Fruit fly (Drosophila melanogaster) whole organism, embryonic: ENCODE data around the gene jim.

Experiments used
- Ada2b ChIP-seq: fragments of 200-800 bp; sonication (Bioruptor generic); IDR thresholded peaks from 2 replicates; pipeline ENCODE4 v1.3.6; 2022; ENCODE audit warnings: missing biosample characterization, missing genetic modification characterization
- C15 ChIP-seq: fragments of 200-800 bp; sonication (Bioruptor generic); IDR thresholded peaks from 3 replicates; pipeline ENCODE4 v1.3.6; 2022; ENCODE audit warnings: missing biosample characterization, missing genetic modification characterization
- CG10543 ChIP-seq: fragments of 200-800 bp; sonication (Bioruptor generic); optimal IDR thresholded peaks from 3 replicates; lab custom pipeline; 2017; ENCODE audit warnings: missing biosample characterization, mild to moderate bottlenecking, missing genetic modification characterization, moderate library complexity
- CG10565 ChIP-seq: fragments of 200-800 bp; sonication (Bioruptor generic); optimal IDR thresholded peaks from 3 replicates; lab custom pipeline; 2016; ENCODE audit warnings: missing biosample characterization, mild to moderate bottlenecking, missing genetic modification characterization
- CG11093 ChIP-seq: fragments of 200-800 bp; sonication (Bioruptor generic); IDR thresholded peaks from 3 replicates; pipeline ENCODE4 v1.3.6; 2022; ENCODE audit warnings: missing biosample characterization, missing genetic modification characterization
- CG11560 ChIP-seq: fragments of 200-800 bp; sonication (Bioruptor generic); IDR thresholded peaks from 3 replicates; pipeline ENCODE4 v1.3.6; 2022; ENCODE audit warnings: missing biosample characterization, missing genetic modification characterization
- CG12659 ChIP-seq: fragments of 200-800 bp; sonication (Bioruptor generic); optimal IDR thresholded peaks from 3 replicates; lab custom pipeline; 2017; ENCODE audit warnings: mild to moderate bottlenecking, missing biosample characterization, missing genetic modification reagents, missing genetic modification characterization
- CG13894 ChIP-seq: fragments of 200-800 bp; sonication (Bioruptor generic); optimal IDR thresholded peaks from 3 replicates; lab custom pipeline; 2018; ENCODE audit warnings: missing biosample characterization, mild to moderate bottlenecking, missing genetic modification characterization, moderate library complexity
- CG1602 ChIP-seq: fragments of 200-800 bp; sonication (Bioruptor generic); optimal IDR thresholded peaks from 3 replicates; lab custom pipeline; 2016; ENCODE audit warnings: missing biosample characterization, missing genetic modification characterization
- CG16779 ChIP-seq: fragments of 200-800 bp; sonication (Bioruptor generic); IDR thresholded peaks from 2 replicates; pipeline ENCODE4 v1.3.6; 2022; ENCODE audit warnings: missing biosample characterization, missing genetic modification characterization
- CG33557 ChIP-seq: fragments of 200-800 bp; sonication (Bioruptor generic); optimal IDR thresholded peaks from 2 replicates; lab custom pipeline; 2019; ENCODE audit warnings: missing biosample characterization, mild to moderate bottlenecking, missing genetic modification characterization, moderate library complexity
- CG5953 ChIP-seq: fragments of 200-800 bp; sonication (Bioruptor generic); IDR thresholded peaks from 2 replicates; pipeline ENCODE4 v1.3.6; 2022; ENCODE audit warnings: missing biosample characterization, missing genetic modification characterization
- CG6683 ChIP-seq: fragments of 200-800 bp; sonication (Bioruptor generic); optimal IDR thresholded peaks from 2 replicates; lab custom pipeline; 2017; ENCODE audit warnings: missing biosample characterization, mild to moderate bottlenecking, missing genetic modification characterization, missing genetic modification reagents
- CG7271 ChIP-seq: fragments of 200-800 bp; sonication (Bioruptor generic); optimal IDR thresholded peaks from 2 replicates; lab custom pipeline; 2018; ENCODE audit warnings: missing biosample characterization, mild to moderate bottlenecking, missing genetic modification characterization, moderate library complexity
- CHES-1-like ChIP-seq: fragments of 200-800 bp; sonication (Bioruptor generic); optimal IDR thresholded peaks from 2 replicates; lab custom pipeline; 2016; ENCODE audit warnings: missing biosample characterization, missing genetic modification characterization
- Dfd ChIP-seq, 2 experiments: fragments of >200 bp; optimal IDR thresholded peaks; 2 replicates each; lab custom pipeline; 2017; ENCODE audit warnings: missing biosample characterization in 2 of 2, missing genetic modification characterization in 2 of 2
- Eip74EF ChIP-seq, 2 experiments: fragments of 200-800 bp in 1 of 2; fragments of >200 bp in 1 of 2; sonication (Bioruptor generic) in 1 of 2; optimal IDR thresholded peaks; 2 replicates each; lab custom pipeline; 2017 to 2019; ENCODE audit warnings: missing biosample characterization in 2 of 2, missing genetic modification characterization in 2 of 2, mild to moderate bottlenecking in 1 of 2, moderate library complexity in 1 of 2
- Ets65A ChIP-seq: fragments of 200-800 bp; sonication (Bioruptor generic); peaks from one replicate; lab custom pipeline; 2016; ENCODE audit warnings: missing biosample characterization, missing genetic modification characterization
- HHEX ChIP-seq: fragments of 200-800 bp; sonication (Bioruptor generic); optimal IDR thresholded peaks from 3 replicates; lab custom pipeline; 2017; ENCODE audit warnings: missing biosample characterization, mild to moderate bottlenecking, missing genetic modification characterization, missing genetic modification reagents
- Jarid2 ChIP-seq: fragments of 200-800 bp; sonication (Bioruptor generic); optimal IDR thresholded peaks from 3 replicates; lab custom pipeline; 2017; ENCODE audit warnings: mild to moderate bottlenecking, missing biosample characterization, missing genetic modification reagents, missing genetic modification characterization
- Max ChIP-seq: fragments of 200-800 bp; sonication (Bioruptor generic); optimal IDR thresholded peaks from 2 replicates; lab custom pipeline; 2016; ENCODE audit warnings: missing biosample characterization, mild to moderate bottlenecking, missing genetic modification characterization
- NK7.1 ChIP-seq: fragments of 200-800 bp; sonication (Bioruptor generic); optimal IDR thresholded peaks from 3 replicates; lab custom pipeline; 2016; ENCODE audit warnings: missing biosample characterization, missing genetic modification characterization
- PHDP ChIP-seq: fragments of 200-800 bp; sonication (Bioruptor generic); optimal IDR thresholded peaks from 3 replicates; lab custom pipeline; 2018; ENCODE audit warnings: missing biosample characterization, mild to moderate bottlenecking, missing genetic modification characterization, moderate library complexity
- Side ChIP-seq: fragments of 200-800 bp; sonication (Bioruptor generic); optimal IDR thresholded peaks from 2 replicates; lab custom pipeline; 2016; ENCODE audit warnings: missing biosample characterization, missing genetic modification characterization
- Spps ChIP-seq: fragments of 200-800 bp; sonication (Bioruptor generic); optimal IDR thresholded peaks from 2 replicates; lab custom pipeline; 2018; ENCODE audit warnings: missing biosample characterization, mild to moderate bottlenecking, missing genetic modification characterization
- Sry-δ ChIP-seq: fragments of 200-800 bp; sonication (Bioruptor generic); optimal IDR thresholded peaks from 2 replicates; lab custom pipeline; 2016; ENCODE audit warnings: missing biosample characterization, missing genetic modification characterization
- Trl ChIP-seq, 3 experiments: fragments of >200 bp in 2 of 3; fragments of 200-800 bp in 1 of 3; sonication (Bioruptor generic) in 1 of 3; optimal IDR thresholded peaks; 2 replicates in 1 of 3; 3 replicates in 2 of 3; lab custom pipeline; 2016 to 2017; ENCODE audit warnings: missing biosample characterization in 1 of 3, missing genetic modification characterization in 1 of 3
- ato ChIP-seq: fragments of 200-800 bp; sonication (Bioruptor generic); IDR thresholded peaks from 2 replicates; pipeline ENCODE4 v1.3.6; 2022; ENCODE audit warnings: missing biosample characterization, missing genetic modification characterization; ENCODE audit not compliant: partially characterized antibody
- az2 ChIP-seq: fragments of 200-800 bp; sonication (Bioruptor generic); optimal IDR thresholded peaks from 3 replicates; lab custom pipeline; 2016; ENCODE audit warnings: missing biosample characterization, missing genetic modification characterization
- bab2 ChIP-seq: fragments of 200-800 bp; sonication (Bioruptor generic); optimal IDR thresholded peaks from 2 replicates; lab custom pipeline; 2016; ENCODE audit warnings: missing biosample characterization, missing genetic modification characterization
- br ChIP-seq: fragments of >200 bp; optimal IDR thresholded peaks from 2 replicates; lab custom pipeline; 2017
- caup ChIP-seq: fragments of 200-800 bp; sonication (Bioruptor generic); optimal IDR thresholded peaks from 3 replicates; lab custom pipeline; 2017; ENCODE audit warnings: missing biosample characterization, mild to moderate bottlenecking, missing genetic modification characterization, moderate library complexity; ENCODE audit not compliant: severe bottlenecking
- chinmo ChIP-seq: fragments of 200-800 bp; sonication (Bioruptor generic); IDR thresholded peaks from 4 replicates; pipeline ENCODE4 v1.3.6; 2022; ENCODE audit warnings: missing biosample characterization, missing genetic modification characterization; ENCODE audit not compliant: partially characterized antibody
- ci ChIP-seq: fragments of 200-800 bp; sonication (Bioruptor generic); IDR thresholded peaks from 3 replicates; pipeline ENCODE4 v1.3.6; 2022; ENCODE audit warnings: missing biosample characterization, missing genetic modification characterization
- gsb-n ChIP-seq: fragments of 200-800 bp; sonication (Bioruptor generic); optimal IDR thresholded peaks from 3 replicates; lab custom pipeline; 2018; ENCODE audit warnings: missing biosample characterization, mild to moderate bottlenecking, missing genetic modification characterization
- kay ChIP-seq: fragments of 200-800 bp; sonication (Bioruptor generic); optimal IDR thresholded peaks from 2 replicates; lab custom pipeline; 2016; ENCODE audit warnings: missing biosample characterization, missing genetic modification characterization
- lab ChIP-seq: fragments of 200-800 bp; sonication (Bioruptor generic); optimal IDR thresholded peaks from 3 replicates; lab custom pipeline; 2017; ENCODE audit warnings: missing biosample characterization, missing genetic modification characterization, mild to moderate bottlenecking, moderate library complexity, missing genetic modification reagents
- luna ChIP-seq: fragments of 200-800 bp; sonication (Bioruptor generic); optimal IDR thresholded peaks from 2 replicates; lab custom pipeline; 2016; ENCODE audit warnings: missing biosample characterization, missing genetic modification characterization
- mld ChIP-seq: fragments of 200-800 bp; sonication (Bioruptor generic); IDR thresholded peaks from 3 replicates; pipeline ENCODE4 v1.3.6; 2022; ENCODE audit warnings: missing biosample characterization, missing genetic modification characterization; ENCODE audit not compliant: partially characterized antibody
- onecut ChIP-seq: fragments of 200-800 bp; sonication (Bioruptor generic); IDR thresholded peaks from 2 replicates; pipeline ENCODE4 v1.3.6; 2022; ENCODE audit warnings: missing biosample characterization, missing genetic modification characterization
- org-1 ChIP-seq: fragments of 200-800 bp; sonication (Bioruptor generic); optimal IDR thresholded peaks from 2 replicates; lab custom pipeline; 2017; ENCODE audit warnings: missing biosample characterization, missing genetic modification characterization
- pros ChIP-seq: fragments of 200-800 bp; sonication (Bioruptor generic); optimal IDR thresholded peaks from 3 replicates; lab custom pipeline; 2019; ENCODE audit warnings: missing biosample characterization, mild to moderate bottlenecking, missing genetic modification characterization, moderate library complexity
- sd ChIP-seq: fragments of 200-800 bp; sonication (Bioruptor generic); optimal IDR thresholded peaks from 3 replicates; lab custom pipeline; 2018; ENCODE audit warnings: missing biosample characterization, mild to moderate bottlenecking, missing genetic modification characterization, moderate library complexity
- sima ChIP-seq: fragments of 200-800 bp; sonication (Bioruptor generic); optimal IDR thresholded peaks from 2 replicates; lab custom pipeline; 2016; ENCODE audit warnings: missing biosample characterization, missing genetic modification characterization
- stc ChIP-seq: fragments of 200-800 bp; sonication (Bioruptor generic); IDR thresholded peaks from 2 replicates; pipeline ENCODE4 v1.3.6; 2022; ENCODE audit warnings: missing biosample characterization, missing genetic modification characterization
- sug ChIP-seq: fragments of 200-800 bp; optimal IDR thresholded peaks from 2 replicates; lab custom pipeline; 2019; ENCODE audit warnings: missing biosample characterization, mild to moderate bottlenecking, missing genetic modification characterization, moderate library complexity
- trh ChIP-seq: fragments of 200-800 bp; sonication (Bioruptor generic); optimal IDR thresholded peaks from 2 replicates; lab custom pipeline; 2016; ENCODE audit warnings: missing biosample characterization, missing genetic modification characterization
- tx ChIP-seq: fragments of 200-800 bp; sonication (Bioruptor generic); optimal IDR thresholded peaks from 2 replicates; lab custom pipeline; 2016; ENCODE audit warnings: missing biosample characterization, missing genetic modification characterization

The jim gene

dm6 chr3L:22741389-22742120 is 93.4 kb downstream of the jim start, which contains the start of gene CG7369 (continued):
- TF ChIP-seq tx (GFP tag; lab: Kevin White, UChicago) (peak; percentile 69), Dfd (GFP tag; optimal IDR thresholded peaks at IDR 0.05; lab: Kevin White, UChicago) (no peak), CG11093 (peak; percentile 66; the same call in 2 of the 3 replicates), sd (tag; lab: Kevin White, UChicago) (peak; percentile 61), Eip74EF (GFP tag; optimal IDR thresholded peaks at IDR 0.05; lab: Kevin White, UChicago) (peak in 1 of 2 experiments; percentile 31), CG6683 (peak; percentile 70), CG16779 (GFP tag; lab: Robert Waterston, UW) (peak; percentile 71), CHES-1-like (GFP tag; lab: Kevin White, UChicago) (peak; percentile 79), Max (GFP tag; lab: Kevin White, UChicago) (peak; percentile 88), C15 (no peak), CG11560 (tag; lab: Robert Waterston, UW) (no peak; the same call in 1 of the 3 replicates), CG12659 (GFP tag; lab: Kevin White, UChicago) (peak; percentile 95), ci (peak; percentile 78), br (lab: Kevin White, UChicago) (no peak), HHEX (peak; percentile 80), onecut (peak; percentile 74), Trl (optimal IDR thresholded peaks at IDR 0.05; lab: Kevin White, UChicago) (no peak), Trl (GFP tag; optimal IDR thresholded peaks at IDR 0.05; lab: Kevin White, UChicago) (peak; percentile 76), Jarid2 (GFP tag; lab: Kevin White, UChicago) (peak; percentile 55), Ada2b (GFP tag; lab: Robert Waterston, UW) (peak; percentile 74), CG10543 (GFP tag; lab: Kevin White, UChicago) (peak; percentile 91), az2 (GFP tag; lab: Kevin White, UChicago) (peak; percentile 82), caup (GFP tag; lab: Kevin White, UChicago) (peak; percentile 84), mld (GFP tag; lab: Robert Waterston, UW) (peak; percentile 51; the same call in 1 of the 3 replicates), CG5953 (GFP tag; lab: Robert Waterston, UW) (peak; percentile 34; the same call in 1 of the 2 replicates), lab (GFP tag; lab: Kevin White, UChicago) (peak; percentile 83), Ets65A (GFP tag; lab: Kevin White, UChicago) (peak; percentile 98), sug (tag; lab: Kevin White, UChicago) (peak; percentile 88), NK7.1 (peak; percentile 32), CG1602 (peak; percentile 87), luna (GFP tag; lab: Kevin White, UChicago) (peak; percentile 46), Side (GFP tag; lab: Kevin White, UChicago) (peak; percentile 81), PHDP (tag; lab: Kevin White, UChicago) (peak; percentile 66), CG33557 (GFP tag; lab: Kevin White, UChicago) (peak; percentile 73), stc (GFP tag; lab: Robert Waterston, UW) (no peak; the same call in 1 of the 2 replicates), trh (GFP tag; lab: Kevin White, UChicago) (peak; percentile 67), kay (GFP tag; lab: Kevin White, UChicago) (peak; percentile 76), gsb-n (tag; lab: Kevin White, UChicago) (peak; percentile 82), bab2 (GFP tag; lab: Kevin White, UChicago) (peak; percentile 77), org-1 (GFP tag; lab: Kevin White, UChicago) (peak; percentile 25), CG10565 (GFP tag; lab: Kevin White, UChicago) (no peak), sima (GFP tag; lab: Kevin White, UChicago) (no peak), CG7271 (tag; lab: Kevin White, UChicago) (peak; percentile 42), chinmo (GFP tag; lab: Robert Waterston, UW) (peak; percentile 53; the same call in 1 of the 4 replicates), Sry-δ (GFP tag; lab: Kevin White, UChicago) (peak; percentile 67), pros (GFP tag; lab: Kevin White, UChicago) (no peak), ato (GFP tag; lab: Robert Waterston, UW) (no peak), Spps (tag; lab: Kevin White, UChicago) (peak; percentile 34), CG13894 (tag; lab: Kevin White, UChicago) (peak; percentile 81)
